Worm (Caenorhabditis elegans) whole organism, L2 larva: ENCODE data around the gene H41C03.3.

Experiments used
- F13H6.1 ChIP-seq: sonication (generic microtip); optimal IDR thresholded peaks from 2 replicates; lab custom pipeline; 2016; ENCODE audit warnings: missing genetic modification characterization, missing compliant biosample characterization
- R02D3.7 ChIP-seq: fragments of 150-350 bp; optimal IDR thresholded peaks from 2 replicates; lab custom pipeline; 2014; ENCODE audit warnings: missing biosample characterization, missing genetic modification characterization
- ZK546.5 ChIP-seq: sonication (generic microtip); optimal IDR thresholded peaks from 2 replicates; lab custom pipeline; 2017; ENCODE audit warnings: missing biosample characterization, missing genetic modification characterization
- alr-1 ChIP-seq: fragments of 150-350 bp; optimal IDR thresholded peaks from 2 replicates; lab custom pipeline; 2014; ENCODE audit warnings: missing biosample characterization, missing genetic modification characterization
- ama-1 ChIP-seq: fragments of 150-350 bp; optimal IDR thresholded peaks from 2 replicates; lab custom pipeline; 2018; ENCODE audit warnings: inconsistent platforms
- ceh-16 ChIP-seq: fragments of 150-350 bp; optimal IDR thresholded peaks from 2 replicates; lab custom pipeline; 2014; ENCODE audit warnings: missing biosample characterization, missing genetic modification characterization
- ceh-82 ChIP-seq: fragments of 150-350 bp; optimal IDR thresholded peaks from 2 replicates; lab custom pipeline; 2014; ENCODE audit warnings: missing biosample characterization, missing genetic modification characterization
- crh-2 ChIP-seq: sonication (generic microtip); optimal IDR thresholded peaks from 2 replicates; lab custom pipeline; 2017; ENCODE audit warnings: missing biosample characterization, missing genetic modification characterization
- dmd-4 ChIP-seq: sonication (generic microtip); optimal IDR thresholded peaks from 2 replicates; lab custom pipeline; 2017; ENCODE audit warnings: missing biosample characterization, missing genetic modification characterization
- fos-1 ChIP-seq: fragments of 150-350 bp; optimal IDR thresholded peaks from 2 replicates; lab custom pipeline; 2014; ENCODE audit warnings: missing biosample characterization, missing genetic modification characterization
- lin-11 ChIP-seq: fragments of 150-350 bp; sonication (generic microtip); optimal IDR thresholded peaks from 2 replicates; lab custom pipeline; 2014; ENCODE audit warnings: missing biosample characterization, missing genetic modification characterization, inconsistent platforms, mixed read lengths
- lin-13 ChIP-seq: fragments of 150-350 bp; optimal IDR thresholded peaks from 2 replicates; lab custom pipeline; 2014; ENCODE audit warnings: missing biosample characterization, missing genetic modification reagents, missing genetic modification characterization
- lin-39 ChIP-seq: fragments of 150-350 bp; optimal IDR thresholded peaks from 2 replicates; lab custom pipeline; 2014; ENCODE audit warnings: missing biosample characterization, missing genetic modification reagents, missing genetic modification characterization
- lsy-2 ChIP-seq, 2 experiments: fragments of 150-350 bp in 1 of 2; sonication (generic microtip) in 1 of 2; optimal IDR thresholded peaks; 2 replicates each; lab custom pipeline; 2014 to 2017; ENCODE audit warnings: missing biosample characterization in 2 of 2, missing genetic modification characterization in 2 of 2
- mab-5 ChIP-seq: fragments of 150-350 bp; optimal IDR thresholded peaks from 2 replicates; lab custom pipeline; 2014; ENCODE audit warnings: missing biosample characterization, missing genetic modification characterization
- mbf-1 ChIP-seq: sonication (generic microtip); optimal IDR thresholded peaks from 2 replicates; lab custom pipeline; 2017; ENCODE audit warnings: missing biosample characterization, missing genetic modification characterization
- nhr-10 ChIP-seq: sonication (generic microtip); optimal IDR thresholded peaks from 2 replicates; lab custom pipeline; 2017; ENCODE audit warnings: missing biosample characterization, missing genetic modification characterization
- nhr-11 ChIP-seq: fragments of 150-350 bp; optimal IDR thresholded peaks from 2 replicates; lab custom pipeline; 2014; ENCODE audit warnings: missing biosample characterization, missing genetic modification characterization
- nhr-12 ChIP-seq: fragments of 150-350 bp; optimal IDR thresholded peaks from 2 replicates; lab custom pipeline; 2014; ENCODE audit warnings: missing biosample characterization, missing genetic modification characterization
- nhr-129 ChIP-seq: fragments of 150-350 bp; optimal IDR thresholded peaks from 2 replicates; lab custom pipeline; 2014; ENCODE audit warnings: missing biosample characterization, missing genetic modification characterization
- nhr-21 ChIP-seq: fragments of 150-350 bp; optimal IDR thresholded peaks from 2 replicates; lab custom pipeline; 2014; ENCODE audit warnings: missing biosample characterization, missing genetic modification characterization
- nhr-23 ChIP-seq: fragments of 150-350 bp; optimal IDR thresholded peaks from 2 replicates; lab custom pipeline; 2014; ENCODE audit warnings: missing biosample characterization, missing genetic modification reagents, missing genetic modification characterization
- nhr-237 ChIP-seq: fragments of 150-350 bp; optimal IDR thresholded peaks from 2 replicates; lab custom pipeline; 2014; ENCODE audit warnings: missing biosample characterization, missing genetic modification characterization
- nhr-25 ChIP-seq: fragments of 150-350 bp; sonication (generic microtip); optimal IDR thresholded peaks from 3 replicates; lab custom pipeline; 2014; ENCODE audit warnings: missing biosample characterization, missing genetic modification characterization
- nhr-77 ChIP-seq: fragments of 150-350 bp; optimal IDR thresholded peaks from 2 replicates; lab custom pipeline; 2014; ENCODE audit warnings: missing biosample characterization, missing genetic modification characterization
- sma-3 ChIP-seq: sonication (generic microtip); optimal IDR thresholded peaks from 2 replicates; lab custom pipeline; 2016; ENCODE audit warnings: missing genetic modification reagents, missing genetic modification characterization, missing compliant biosample characterization
- snpc-4 ChIP-seq: fragments of 150-350 bp; optimal IDR thresholded peaks from 2 replicates; lab custom pipeline; 2014; ENCODE audit warnings: missing biosample characterization, missing genetic modification characterization
- unc-39 ChIP-seq: fragments of 150-350 bp; optimal IDR thresholded peaks from 2 replicates; lab custom pipeline; 2014; ENCODE audit warnings: missing biosample characterization, missing genetic modification characterization
- unc-55 ChIP-seq: fragments of 150-350 bp; sonication (generic microtip); optimal IDR thresholded peaks from 3 replicates; lab custom pipeline; 2014; ENCODE audit warnings: missing biosample characterization, missing genetic modification reagents, missing genetic modification characterization
- unc-62 ChIP-seq: fragments of 150-350 bp; optimal IDR thresholded peaks from 2 replicates; lab custom pipeline; 2014; ENCODE audit warnings: missing biosample characterization, missing genetic modification reagents, missing genetic modification characterization
- zag-1 ChIP-seq: fragments of 150-350 bp; optimal IDR thresholded peaks from 2 replicates; lab custom pipeline; 2014; ENCODE audit warnings: missing biosample characterization, missing genetic modification characterization
- ztf-11 ChIP-seq: sonication (generic microtip); optimal IDR thresholded peaks from 2 replicates; lab custom pipeline; 2017; ENCODE audit warnings: missing biosample characterization, missing genetic modification characterization
- ztf-4 ChIP-seq: fragments of 150-350 bp; optimal IDR thresholded peaks from 2 replicates; lab custom pipeline; 2014; ENCODE audit warnings: missing biosample characterization, missing genetic modification characterization

Gene H41C03.3

ce11 chrII:5854122-5854521, 8.5 kb downstream of the H41C03.3 start, which contains the start of gene H41C03.1:
TSS of gene H41C03.1 (plus strand) at chrII:5854422.
- TF ChIP-seq alr-1 (tag; lab: Kevin White, UChicago) (no peak), nhr-21 (tag; lab: Kevin White, UChicago) (no peak), nhr-12 (tag; lab: Kevin White, UChicago) (no peak), lin-13 (GFP tag; lab: Kevin White, UChicago) (no peak), ama-1 (lab: Kevin White, UChicago) (no peak), nhr-77 (tag; lab: Kevin White, UChicago) (no peak), nhr-11 (tag; lab: Kevin White, UChicago) (no peak), snpc-4 (tag; lab: Kevin White, UChicago) (no peak), lin-11 (tag; lab: Kevin White, UChicago) (no peak), ztf-4 (tag; lab: Kevin White, UChicago) (no peak), R02D3.7 (tag; lab: Kevin White, UChicago) (no peak), unc-39 (tag; lab: Kevin White, UChicago) (no peak), nhr-25 (tag; lab: Kevin White, UChicago) (no peak), nhr-10 (tag; lab: Kevin White, UChicago) (no peak)

ce11 chrII:5858322-5858721, 12.7 kb downstream of the H41C03.3 start, which contains the start of gene F55C12.4:
TSS of gene F55C12.4 (minus strand) at chrII:5858422.
- no peak for TF ChIP-seq unc-39 (tag; lab: Kevin White, UChicago)
- TF ChIP-seq nhr-21 (tag; lab: Kevin White, UChicago) = no peak
- no peak for TF ChIP-seq mbf-1 (tag; lab: Kevin White, UChicago)
- no peak for TF ChIP-seq R02D3.7 (tag; lab: Kevin White, UChicago)
- no peak for TF ChIP-seq unc-62 (GFP tag; lab: Kevin White, UChicago)
- TF ChIP-seq nhr-23 (tag; lab: Kevin White, UChicago) = no peak
- TF ChIP-seq F13H6.1 (tag; lab: Kevin White, UChicago) = no peak
- no peak for TF ChIP-seq sma-3 (GFP tag; lab: Kevin White, UChicago)
- no peak for TF ChIP-seq ceh-82 (tag; lab: Kevin White, UChicago)
- TF ChIP-seq crh-2 (tag; lab: Kevin White, UChicago) = no peak
- TF ChIP-seq unc-55 (GFP tag; lab: Kevin White, UChicago) = no peak

ce11 chrII:5860621-5861020, 15.0 kb downstream of the H41C03.3 start:
- TF ChIP-seq mbf-1 (tag; lab: Kevin White, UChicago) = no peak
- TF ChIP-seq lin-39 = no peak
- TF ChIP-seq nhr-237 = no peak
- no peak for TF ChIP-seq ceh-82 (tag; lab: Kevin White, UChicago)
- no peak for TF ChIP-seq alr-1 (tag; lab: Kevin White, UChicago)
- no peak for TF ChIP-seq mab-5
- TF ChIP-seq lin-11 (tag; lab: Kevin White, UChicago) = no peak
- TF ChIP-seq zag-1 (tag; lab: Kevin White, UChicago) = no peak
- no peak for TF ChIP-seq nhr-129 (tag; lab: Kevin White, UChicago)
- no peak for TF ChIP-seq crh-2 (tag; lab: Kevin White, UChicago)
- TF ChIP-seq lsy-2 (tag; optimal IDR thresholded peaks at IDR 0.05; lab: Kevin White, UChicago) = no peak
- TF ChIP-seq ZK546.5 (tag; lab: Kevin White, UChicago) = no peak

- TF ChIP-seq zag-1 (tag; lab: Kevin White, UChicago) (no peak), fos-1 (tag; lab: Kevin White, UChicago) (peak; percentile 50), ztf-11 (no peak), lin-13 (GFP tag; lab: Kevin White, UChicago) (no peak), nhr-10 (tag; lab: Kevin White, UChicago) (no peak), mbf-1 (tag; lab: Kevin White, UChicago) (no peak)
These were observed 18.3 kb downstream of the H41C03.3 start, which contains the start of gene tag-234 for ce11 chrII:5863893-5864292. TSS of gene tag-234 (plus strand) at chrII:5864193.

- peak; percentile 89 for TF ChIP-seq fos-1 (tag; lab: Kevin White, UChicago)
- no peak for TF ChIP-seq dmd-4
- TF ChIP-seq nhr-10 (tag; lab: Kevin White, UChicago) = no peak
- TF ChIP-seq ceh-16 (tag; lab: Kevin White, UChicago) = no peak
These were observed 20.1 kb downstream of the H41C03.3 start, which contains the start of gene F55C12.19 for ce11 chrII:5865405-5866308. TSS of gene F55C12.19 (plus strand) at chrII:5866139.
